Fruit fly (Drosophila melanogaster) whole organism, embryonic: ENCODE results near the gene Polr3F.

Experiments used
- insv ChIP-seq, 2 experiments: fragments of 200-800 bp; sonication (Bioruptor generic); optimal IDR thresholded peaks; 3 replicates each; lab custom pipeline; 2016 to 2018; ENCODE audit warnings: missing biosample characterization in 2 of 2, missing genetic modification characterization in 2 of 2
- oc ChIP-seq: fragments of 200-800 bp; sonication (Bioruptor generic); optimal IDR thresholded peaks from 2 replicates; lab custom pipeline; 2018; ENCODE audit warnings: missing biosample characterization, mild to moderate bottlenecking, missing genetic modification characterization, moderate library complexity

DNA sequence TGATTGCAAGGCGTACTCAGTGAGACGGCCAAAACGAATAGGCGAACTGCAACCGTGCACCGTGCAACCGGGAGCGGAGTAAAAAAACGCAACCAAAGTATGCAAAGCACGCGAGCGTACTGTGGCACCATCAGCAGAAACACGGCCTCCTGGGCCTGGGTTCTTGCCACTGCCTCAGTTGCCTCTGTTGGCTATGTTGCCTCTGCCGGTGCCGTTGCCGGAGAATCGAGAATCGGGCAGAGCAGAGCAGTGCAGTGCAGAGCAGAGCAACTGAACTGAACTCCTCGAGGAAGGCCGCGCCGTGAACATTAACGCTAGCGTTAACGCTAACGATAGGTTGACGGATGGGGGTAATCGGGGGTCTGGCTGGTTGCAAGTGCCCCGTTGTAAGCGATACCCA lies 43.2 kb downstream of the Polr3F start, which contains the start of gene CG34377:
- TF ChIP-seq insv (GFP tag; optimal IDR thresholded peaks at IDR 0.05; lab: Kevin White, UChicago) (no peak), oc (tag; lab: Kevin White, UChicago) (no peak)
